Fruit fly (Drosophila melanogaster) whole organism, adult: ENCODE results near the gene CG10555.

ENCODE experiments used
- Hr96 ChIP-seq: fragments of 200-800 bp; sonication (Bioruptor generic); optimal IDR thresholded peaks from 2 replicates; lab custom pipeline; 2016; ENCODE audit warnings: missing biosample characterization, missing genetic modification characterization
- Mnt ChIP-seq: fragments of 200-800 bp; sonication (Bioruptor generic); optimal IDR thresholded peaks from 2 replicates; lab custom pipeline; 2016; ENCODE audit warnings: missing biosample characterization, mild to moderate bottlenecking, missing genetic modification characterization
- bab1 ChIP-seq: fragments of 200-800 bp; sonication (Bioruptor generic); optimal IDR thresholded peaks from 3 replicates; lab custom pipeline; 2019; ENCODE audit warnings: missing biosample characterization, mild to moderate bottlenecking, missing genetic modification characterization, moderate library complexity
- cic ChIP-seq: fragments of 200-800 bp; sonication (Bioruptor generic); optimal IDR thresholded peaks from 2 replicates; lab custom pipeline; 2017; ENCODE audit warnings: missing biosample characterization, mild to moderate bottlenecking, missing genetic modification characterization, moderate library complexity

DNA sequence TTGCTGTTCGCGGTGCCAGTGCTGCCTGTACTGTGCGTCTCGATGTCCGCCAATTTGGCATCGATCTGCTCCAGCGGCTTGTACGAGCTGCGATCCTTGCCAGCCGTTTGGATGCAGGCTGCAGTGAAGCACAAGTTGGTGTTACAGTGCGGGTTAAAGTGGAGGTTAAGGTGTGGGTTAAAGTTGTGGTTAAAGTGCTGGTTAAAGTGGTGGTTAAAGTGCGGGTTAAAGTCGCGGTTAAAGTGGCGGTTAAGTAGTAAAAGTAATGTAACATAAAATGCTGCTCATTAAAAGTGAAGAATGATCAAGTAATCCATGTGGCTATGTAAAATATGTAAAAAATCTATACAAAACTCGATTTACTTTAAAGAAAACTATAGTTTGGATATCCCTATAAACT is 53.4 kb downstream of the CG10555 start:
- TF ChIP-seq Hr96 (GFP tag; lab: Kevin White, UChicago) (no peak), Mnt (no peak), cic (no peak), bab1 (GFP tag; lab: Kevin White, UChicago) (no peak)
